Fruit fly (Drosophila melanogaster): Measurements from ENCODE around the gene CG9636.

The CG9636 gene

dm6 chr3R:8239472-8240301 is 3.9 kb downstream of the CG9636 start (continued):
- peak; percentile 87 for TF ChIP-seq CG8388 (GFP tag; optimal IDR thresholded peaks at IDR 0.05)
- no peak for TF ChIP-seq CG10321 (GFP tag; IDR thresholded peaks at IDR 0.05)
- TF ChIP-seq TFAM (GFP tag; optimal IDR thresholded peaks at IDR 0.05): no peak
- TF ChIP-seq ind (GFP tag; optimal IDR thresholded peaks at IDR 0.05): peak; percentile 80
- no peak for TF ChIP-seq ERR (GFP tag; optimal IDR thresholded peaks at IDR 0.05)
- no peak; the same call in 1 of the 2 replicates for TF ChIP-seq wdn (GFP tag; IDR thresholded peaks at IDR 0.05)
- peak; percentile 17 for TF ChIP-seq pzg (GFP tag; optimal IDR thresholded peaks at IDR 0.05)
- TF ChIP-seq cg (GFP tag; optimal IDR thresholded peaks at IDR 0.05): peak; percentile 70
- no peak for TF ChIP-seq eve (GFP tag; optimal IDR thresholded peaks at IDR 0.05)
- TF ChIP-seq YL-1 (GFP tag; optimal IDR thresholded peaks at IDR 0.05): no peak
- peak; percentile 64 for TF ChIP-seq NK7.1 (GFP tag; optimal IDR thresholded peaks at IDR 0.05)
- peak; percentile 87 for TF ChIP-seq Ssrp (tag; optimal IDR thresholded peaks at IDR 0.05)
- TF ChIP-seq kah (GFP tag; optimal IDR thresholded peaks at IDR 0.05): peak; percentile 79
- TF ChIP-seq CG9437 (GFP tag; optimal IDR thresholded peaks at IDR 0.05): peak; percentile 95
- peak; percentile 50; the same call in 1 of the 2 replicates for TF ChIP-seq peb (GFP tag; IDR thresholded peaks at IDR 0.05)
- peak; percentile 9; the same call in 1 of the 2 replicates for TF ChIP-seq CG4360 (GFP tag; IDR thresholded peaks at IDR 0.05)
- peak; percentile 94 for TF ChIP-seq CG10147 (GFP tag; optimal IDR thresholded peaks at IDR 0.05)
- TF ChIP-seq CG2129 (GFP tag; IDR thresholded peaks at IDR 0.05; ENCODE audit: partially characterized antibody): no peak
- TF ChIP-seq CG11695 (GFP tag; IDR thresholded peaks at IDR 0.05): peak; percentile 72
- no peak for TF ChIP-seq wek (GFP tag; optimal IDR thresholded peaks at IDR 0.05)
- peak; percentile 50 for TF ChIP-seq ac (GFP tag; optimal IDR thresholded peaks at IDR 0.05)
- peak; percentile 69 for TF ChIP-seq slou (GFP tag; optimal IDR thresholded peaks at IDR 0.05)
- peak; percentile 56; the same call in 1 of the 2 replicates for TF ChIP-seq CG10366 (GFP tag; IDR thresholded peaks at IDR 0.05)
- TF ChIP-seq Sry-δ (GFP tag; optimal IDR thresholded peaks at IDR 0.05): peak; percentile 28
- peak; percentile 84 for TF ChIP-seq CG32532 (GFP tag; IDR thresholded peaks at IDR 0.05)
- TF ChIP-seq nau (GFP tag; optimal IDR thresholded peaks at IDR 0.05): peak; percentile 89
- peak; percentile 37 for TF ChIP-seq CG1603 (tag; optimal IDR thresholded peaks at IDR 0.05)
- no peak for TF ChIP-seq aop (GFP tag; IDR thresholded peaks at IDR 0.05)
- TF ChIP-seq CG12236 (GFP tag; optimal IDR thresholded peaks at IDR 0.05): peak; percentile 76
- peak; percentile 68 for TF ChIP-seq Side (GFP tag; optimal IDR thresholded peaks at IDR 0.05)
- peak; percentile 94 for TF ChIP-seq CG12391 (tag; optimal IDR thresholded peaks at IDR 0.05)
- TF ChIP-seq grn (GFP tag; optimal IDR thresholded peaks at IDR 0.05): peak; percentile 6
- peak; percentile 81 for TF ChIP-seq Camta (GFP tag; optimal IDR thresholded peaks at IDR 0.05)
- TF ChIP-seq fd96Cb (tag; optimal IDR thresholded peaks at IDR 0.05): peak; percentile 84
- TF ChIP-seq ems (GFP tag; optimal IDR thresholded peaks at IDR 0.05): peak; percentile 52
- TF ChIP-seq Hey (tag; optimal IDR thresholded peaks at IDR 0.05): no peak
- peak; percentile 47; the same call in 1 of the 2 replicates for TF ChIP-seq GATAe (GFP tag; conservative IDR thresholded peaks at IDR 0.05)
- TF ChIP-seq ranshi (GFP tag; IDR thresholded peaks at IDR 0.05): peak; percentile 42; the same call in 1 of the 2 replicates
- TF ChIP-seq CG18011 (GFP tag; optimal IDR thresholded peaks at IDR 0.05): peak; percentile 78
- TF ChIP-seq CG31224 (GFP tag; IDR thresholded peaks at IDR 0.05): peak; percentile 66
- no peak for TF ChIP-seq Hr39 (optimal IDR thresholded peaks at IDR 0.05)
- TF ChIP-seq CG16779 (GFP tag; IDR thresholded peaks at IDR 0.05): peak; percentile 48; the same call in 1 of the 2 replicates
- peak; percentile 71 for TF ChIP-seq CG5953 (GFP tag; IDR thresholded peaks at IDR 0.05)
- peak; percentile 48 for TF ChIP-seq Awh (GFP tag; IDR thresholded peaks at IDR 0.05)
- TF ChIP-seq ttk (GFP tag; IDR thresholded peaks at IDR 0.05): peak; percentile 51
- TF ChIP-seq Dip3 (GFP tag; optimal IDR thresholded peaks at IDR 0.05): peak; percentile 68
- peak; percentile 96 for TF ChIP-seq tio (GFP tag; optimal IDR thresholded peaks at IDR 0.05)
- TF ChIP-seq CG2875 (GFP tag; optimal IDR thresholded peaks at IDR 0.05): peak; percentile 84
- TF ChIP-seq bsh (GFP tag; optimal IDR thresholded peaks at IDR 0.05): peak; percentile 86 to 88

Data from whole organism, embryonic.